Worm (Caenorhabditis elegans): ENCODE data around the gene acl-12.

acl-12 gene

DNA sequence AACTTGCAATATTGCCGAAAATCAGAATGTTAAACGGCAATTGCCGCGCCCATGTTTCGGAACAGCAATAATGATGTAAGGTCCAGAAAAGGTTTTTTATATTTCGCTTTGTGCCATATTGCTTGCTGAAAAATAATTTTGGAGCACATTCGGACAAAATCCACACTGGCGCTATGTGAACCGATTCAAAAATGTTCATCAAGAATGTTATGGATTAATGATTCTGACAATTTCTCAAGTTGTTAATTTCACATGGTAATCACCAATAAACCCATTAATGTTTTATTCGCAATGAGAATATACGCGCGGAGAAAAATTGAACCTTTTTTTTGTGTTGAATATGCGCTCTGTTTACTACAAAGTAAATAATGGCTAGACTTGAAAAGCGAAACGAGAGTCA, 37.8 kb downstream of the acl-12 start:
- no peak for TF ChIP-seq C34F6.9 (tag; optimal IDR thresholded peaks at IDR 0.05)
- no peak for TF ChIP-seq lin-13 (GFP tag; optimal IDR thresholded peaks at IDR 0.05)
- no peak for TF ChIP-seq nhr-6 (tag; optimal IDR thresholded peaks at IDR 0.05)
- no peak for TF ChIP-seq fos-1 (tag; optimal IDR thresholded peaks at IDR 0.05)
- TF ChIP-seq nhr-77 (tag; optimal IDR thresholded peaks at IDR 0.05): no peak
- TF ChIP-seq gmeb-1 (tag; optimal IDR thresholded peaks at IDR 0.05): no peak
- no peak for TF ChIP-seq nhr-10 (tag; optimal IDR thresholded peaks at IDR 0.05)
- TF ChIP-seq ama-1 (optimal IDR thresholded peaks at IDR 0.05): no peak
- no peak for TF ChIP-seq elt-1 (tag; optimal IDR thresholded peaks at IDR 0.05)
- TF ChIP-seq ceh-16 (tag; optimal IDR thresholded peaks at IDR 0.05): no peak
- TF ChIP-seq crh-2 (tag; optimal IDR thresholded peaks at IDR 0.05): no peak
- TF ChIP-seq egl-27 (tag; optimal IDR thresholded peaks at IDR 0.05): no peak
- no peak for TF ChIP-seq blmp-1 (tag; optimal IDR thresholded peaks at IDR 0.05; ENCODE audit: insufficient read depth)
- TF ChIP-seq unc-39 (tag; optimal IDR thresholded peaks at IDR 0.05): no peak
- TF ChIP-seq F13H6.1 (tag; optimal IDR thresholded peaks at IDR 0.05): no peak

DNA sequence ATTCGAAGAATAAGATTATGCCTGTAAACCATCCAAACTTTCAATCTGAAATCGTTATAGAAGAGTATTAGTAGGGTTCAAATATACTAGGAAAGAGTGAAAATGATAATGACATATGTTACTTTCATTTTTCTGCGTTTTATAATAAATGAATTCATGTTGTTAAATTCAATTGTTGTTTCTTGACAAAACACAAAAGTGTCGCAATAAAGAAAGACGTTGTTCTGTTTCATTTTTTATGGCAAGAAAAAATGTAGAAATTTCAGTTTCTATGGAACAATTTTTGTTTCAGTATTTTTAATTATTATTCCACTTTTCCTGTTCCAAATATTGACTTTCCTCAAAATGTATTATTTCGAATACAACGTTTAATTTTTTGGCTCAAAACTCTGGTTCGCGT, 41.6 kb downstream of the acl-12 start, which contains the start of gene C10A4.4:
TSS of gene C10A4.4 (plus strand) at position 301 of the 400 bp plus-strand sequence.
- TF ChIP-seq nhr-12 (tag; optimal IDR thresholded peaks at IDR 0.05) (no peak), egl-27 (tag; optimal IDR thresholded peaks at IDR 0.05) (no peak), gmeb-1 (tag; optimal IDR thresholded peaks at IDR 0.05) (no peak), ceh-16 (tag; optimal IDR thresholded peaks at IDR 0.05) (no peak), Y55F3AM.14 (GFP tag; optimal IDR thresholded peaks at IDR 0.05) (no peak), elt-1 (tag; optimal IDR thresholded peaks at IDR 0.05) (no peak), unc-55 (GFP tag; optimal IDR thresholded peaks at IDR 0.05) (no peak), snpc-4 (tag; optimal IDR thresholded peaks at IDR 0.05) (no peak), skn-1 (tag; optimal IDR thresholded peaks at IDR 0.05) (no peak), nhr-11 (tag; optimal IDR thresholded peaks at IDR 0.05) (no peak), unc-62 (GFP tag; optimal IDR thresholded peaks at IDR 0.05) (no peak), ztf-1 (GFP tag; conservative IDR thresholded peaks at IDR 0.05) (no peak), crh-2 (tag; optimal IDR thresholded peaks at IDR 0.05) (no peak), sem-4 (tag; optimal IDR thresholded peaks at IDR 0.05) (no peak)

DNA sequence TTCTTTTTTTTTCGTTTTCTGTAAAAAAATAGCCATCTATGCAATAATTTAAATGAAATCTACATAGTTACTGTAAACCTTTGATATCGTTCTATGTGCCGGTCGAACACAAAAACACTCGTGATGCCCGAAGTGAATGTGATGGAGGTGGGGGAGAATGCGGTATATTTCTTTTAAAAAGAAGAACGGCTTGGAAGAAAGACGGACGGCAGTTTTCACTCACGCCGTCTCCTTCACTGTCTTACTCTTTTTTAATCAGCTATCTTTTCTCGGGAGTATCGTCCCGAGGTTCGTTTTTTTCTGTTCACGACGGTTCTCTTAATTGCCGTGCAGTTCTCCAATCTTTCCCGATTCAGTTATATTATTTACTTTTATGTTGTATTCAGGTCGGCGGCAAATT, 43.8 kb downstream of the acl-12 start, which contains the start of gene C10A4.10:
TSS of gene C10A4.10 (plus strand) at position 301 of the 400 bp plus-strand sequence.
- TF ChIP-seq sem-4 (tag; optimal IDR thresholded peaks at IDR 0.05): no peak
- TF ChIP-seq nhr-23 (tag; optimal IDR thresholded peaks at IDR 0.05): no peak

DNA sequence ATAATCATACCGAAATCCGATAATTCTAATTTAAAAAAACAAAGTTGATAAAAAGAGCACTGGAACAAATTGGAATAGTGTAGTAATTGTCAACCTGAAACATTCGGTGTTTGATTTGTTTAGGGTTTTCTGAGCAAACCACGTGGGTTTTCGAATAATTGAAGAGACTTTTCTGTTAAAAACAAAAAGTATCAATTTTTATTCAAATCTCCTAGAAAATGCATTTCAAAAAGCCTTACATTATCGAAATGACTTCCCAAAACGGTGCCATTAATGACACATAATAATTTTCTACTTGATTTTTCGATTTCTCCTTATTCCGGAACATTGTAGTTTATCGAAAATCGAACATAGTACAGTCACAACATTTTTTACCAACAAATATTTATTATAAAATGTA, 44.4 kb downstream of the acl-12 start, which contains the start of gene C10A4.13:
TSS of gene C10A4.13 (minus strand) at position 101 of the 400 bp plus-strand sequence.
- TF ChIP-seq gmeb-1 (tag; optimal IDR thresholded peaks at IDR 0.05) (no peak), aly-2 (tag; optimal IDR thresholded peaks at IDR 0.05) (no peak), crh-2 (tag; optimal IDR thresholded peaks at IDR 0.05) (no peak), elt-3 (tag; optimal IDR thresholded peaks at IDR 0.05) (no peak), elt-1 (tag; optimal IDR thresholded peaks at IDR 0.05) (no peak), sma-9 (GFP tag; optimal IDR thresholded peaks at IDR 0.05) (no peak), sma-9 (tag; optimal IDR thresholded peaks at IDR 0.05) (no peak), nhr-12 (tag; optimal IDR thresholded peaks at IDR 0.05) (no peak), skn-1 (tag; optimal IDR thresholded peaks at IDR 0.05) (no peak), nhr-129 (tag; optimal IDR thresholded peaks at IDR 0.05) (no peak), sma-3 (GFP tag; optimal IDR thresholded peaks at IDR 0.05) (no peak)

DNA sequence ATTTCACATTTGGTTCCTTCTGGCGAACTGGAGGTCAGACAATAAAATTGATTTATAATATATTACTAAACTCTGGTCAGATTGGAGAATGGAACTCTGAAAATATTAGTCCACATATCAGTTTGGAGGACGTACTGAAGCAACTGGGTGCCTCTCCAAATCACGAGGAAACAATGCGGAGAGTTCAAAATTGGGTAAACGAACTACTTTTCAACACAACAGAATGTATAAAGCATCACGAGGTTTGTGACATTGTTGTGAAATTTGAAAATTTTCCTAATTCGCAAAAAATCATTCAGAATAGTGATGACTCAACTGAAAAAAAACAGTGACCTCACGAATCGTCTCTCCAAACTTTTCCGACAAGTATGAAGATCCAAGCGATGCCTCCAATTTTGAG, 49.2 kb downstream of the acl-12 start, which contains the start of gene gad-2:
TSS of gene gad-2 (plus strand) at position 301 of the 400 bp plus-strand sequence.
- TF ChIP-seq nhr-23 (tag; optimal IDR thresholded peaks at IDR 0.05) (no peak), lin-13 (GFP tag; optimal IDR thresholded peaks at IDR 0.05) (no peak), zag-1 (tag; optimal IDR thresholded peaks at IDR 0.05) (no peak), mbf-1 (tag; optimal IDR thresholded peaks at IDR 0.05) (no peak), nhr-21 (tag; optimal IDR thresholded peaks at IDR 0.05) (no peak), R02D3.7 (tag; optimal IDR thresholded peaks at IDR 0.05) (no peak), ama-1 (optimal IDR thresholded peaks at IDR 0.05) (no peak), aly-2 (tag; optimal IDR thresholded peaks at IDR 0.05) (no peak), lsy-2 (tag; optimal IDR thresholded peaks at IDR 0.05) (no peak), ceh-16 (tag; optimal IDR thresholded peaks at IDR 0.05) (no peak), mdl-1 (tag; optimal IDR thresholded peaks at IDR 0.05) (no peak), C34F6.9 (tag; optimal IDR thresholded peaks at IDR 0.05) (no peak), nhr-10 (tag; optimal IDR thresholded peaks at IDR 0.05) (no peak), alr-1 (tag; optimal IDR thresholded peaks at IDR 0.05) (no peak)

All from whole organism, L2 larva.